Fruit fly (Drosophila melanogaster) whole organism, wandering third instar larva: ENCODE data around the gene CG33514.
A peak's percentile ranks its signal among the peaks of the same experiment; 100 is the strongest.

Source experiments
- Abd-B ChIP-seq: fragments of >200 bp; optimal IDR thresholded peaks from 2 replicates; lab custom pipeline; 2017; ENCODE audit warnings: missing biosample characterization, missing genetic modification characterization
- CrebA ChIP-seq: fragments of 200-800 bp; sonication (Bioruptor generic); optimal IDR thresholded peaks from 2 replicates; lab custom pipeline; 2016; ENCODE audit warnings: missing biosample characterization, mild to moderate bottlenecking, missing genetic modification characterization, borderline replicate concordance
- Dfd ChIP-seq: fragments of >200 bp; optimal IDR thresholded peaks from 2 replicates; lab custom pipeline; 2017; ENCODE audit warnings: missing biosample characterization, missing genetic modification characterization
- Dif ChIP-seq: fragments of 200-275, 200-300 bp; sonication (Bioruptor generic); optimal IDR thresholded peaks from 2 replicates; lab custom pipeline; 2018; ENCODE audit warnings: missing biosample characterization, missing genetic modification characterization; ENCODE audit not compliant: partially characterized antibody
- GATAd ChIP-seq: sonication (Bioruptor generic); optimal IDR thresholded peaks from 2 replicates; lab custom pipeline; 2016; ENCODE audit warnings: missing biosample characterization, missing genetic modification characterization
- HLH106 ChIP-seq: fragments of 200-800 bp; optimal IDR thresholded peaks from 3 replicates; lab custom pipeline; 2019; ENCODE audit warnings: missing biosample characterization, mild to moderate bottlenecking, missing genetic modification characterization, moderate library complexity
- Hnf4 ChIP-seq: fragments of 200-800 bp; sonication (Bioruptor generic); optimal IDR thresholded peaks from 2 replicates; lab custom pipeline; 2016; ENCODE audit warnings: missing biosample characterization, mild to moderate bottlenecking, missing genetic modification characterization
- Hr78 ChIP-seq: fragments of >200 bp; optimal IDR thresholded peaks from 2 replicates; lab custom pipeline; 2017; ENCODE audit warnings: missing biosample characterization, missing genetic modification characterization
- Jra ChIP-seq: sonication (Bioruptor generic); optimal IDR thresholded peaks from 2 replicates; lab custom pipeline; 2016; ENCODE audit warnings: missing biosample characterization, missing genetic modification characterization
- Mio ChIP-seq: sonication (Bioruptor generic); optimal IDR thresholded peaks from 2 replicates; lab custom pipeline; 2016; ENCODE audit warnings: missing biosample characterization, missing genetic modification characterization
- Myc ChIP-seq: fragments of >200 bp; optimal IDR thresholded peaks from 2 replicates; lab custom pipeline; 2017
- OdsH ChIP-seq: fragments of 200-800 bp; sonication (Bioruptor generic); optimal IDR thresholded peaks from 2 replicates; lab custom pipeline; 2016; ENCODE audit warnings: missing biosample characterization, mild to moderate bottlenecking, missing genetic modification characterization
- Rel ChIP-seq, 2 experiments: fragments of 200-800 bp; sonication (Bioruptor generic) in 1 of 2; optimal IDR thresholded peaks; 2 replicates in 1 of 2; 3 replicates in 1 of 2; lab custom pipeline; 2016 to 2019; ENCODE audit warnings: mild to moderate bottlenecking in 2 of 2, missing biosample characterization in 2 of 2, missing genetic modification characterization in 2 of 2, moderate library complexity in 1 of 2
- Sp1 ChIP-seq: fragments of 200-800 bp; sonication (Bioruptor generic); optimal IDR thresholded peaks from 3 replicates; lab custom pipeline; 2019; ENCODE audit warnings: missing biosample characterization, mild to moderate bottlenecking, missing genetic modification characterization, moderate library complexity
- Vsx2 ChIP-seq: fragments of 200-300, 225-300 bp; sonication (Bioruptor generic); optimal IDR thresholded peaks from 2 replicates; lab custom pipeline; 2018; ENCODE audit warnings: missing biosample characterization, missing genetic modification characterization; ENCODE audit not compliant: partially characterized antibody
- br ChIP-seq: fragments of 200-800 bp; sonication (Bioruptor generic); optimal IDR thresholded peaks from 2 replicates; lab custom pipeline; 2016; ENCODE audit warnings: missing biosample characterization, missing genetic modification characterization
- brk ChIP-seq: fragments of 200-800 bp; sonication (Bioruptor generic); optimal IDR thresholded peaks from 2 replicates; lab custom pipeline; 2016; ENCODE audit warnings: missing biosample characterization, mild to moderate bottlenecking, missing genetic modification characterization
- dl ChIP-seq, 2 experiments: fragments of 175-275, 200-275 bp in 1 of 2; fragments of 200-275 bp in 1 of 2; sonication (Bioruptor generic); optimal IDR thresholded peaks; lab custom pipeline; 2018; ENCODE audit warnings: mild to moderate bottlenecking in 2 of 2, missing biosample characterization in 2 of 2, missing genetic modification characterization in 2 of 2, moderate library complexity in 2 of 2; ENCODE audit not compliant: partially characterized antibody in 2 of 2, insufficient read depth in 1 of 2
- dmrt93B ChIP-seq: fragments of 200-800 bp; sonication (Bioruptor generic); optimal IDR thresholded peaks from 2 replicates; lab custom pipeline; 2018; ENCODE audit warnings: missing biosample characterization, mild to moderate bottlenecking, missing genetic modification characterization
- ey ChIP-seq: fragments of 200-800 bp; sonication (Bioruptor generic); optimal IDR thresholded peaks from 2 replicates; lab custom pipeline; 2016; ENCODE audit warnings: missing biosample characterization, missing genetic modification characterization
- foxo ChIP-seq, 2 experiments: fragments of 200-800 bp; sonication (Bioruptor generic); optimal IDR thresholded peaks; 2 replicates in 1 of 2; 3 replicates in 1 of 2; lab custom pipeline; 2016 to 2017; ENCODE audit warnings: missing biosample characterization in 2 of 2, missing genetic modification characterization in 2 of 2
- fru ChIP-seq: fragments of 200-800 bp; sonication (Bioruptor generic); optimal IDR thresholded peaks from 3 replicates; lab custom pipeline; 2016; ENCODE audit warnings: missing biosample characterization, mild to moderate bottlenecking, missing genetic modification characterization
- h ChIP-seq: fragments of 200-800 bp; sonication (Bioruptor generic); optimal IDR thresholded peaks from 3 replicates; lab custom pipeline; 2016; ENCODE audit warnings: missing biosample characterization, mild to moderate bottlenecking, missing genetic modification characterization
- jim ChIP-seq: fragments of 175-275, 200-325 bp; sonication (Bioruptor generic); optimal IDR thresholded peaks from 2 replicates; lab custom pipeline; 2016; ENCODE audit warnings: missing biosample characterization, mild to moderate bottlenecking, missing genetic modification characterization
- pan ChIP-seq: fragments of >200 bp; optimal IDR thresholded peaks from 2 replicates; lab custom pipeline; 2017
- psq ChIP-seq: fragments of 200-800 bp; sonication (Bioruptor generic); optimal IDR thresholded peaks from 3 replicates; lab custom pipeline; 2017; ENCODE audit warnings: missing biosample characterization, mild to moderate bottlenecking, missing genetic modification characterization, moderate library complexity
- rgr ChIP-seq: fragments of 200-800 bp; sonication (Bioruptor generic); optimal IDR thresholded peaks from 3 replicates; lab custom pipeline; 2016; ENCODE audit warnings: missing biosample characterization, mild to moderate bottlenecking, missing genetic modification characterization
- sage ChIP-seq: fragments of 200-800 bp; sonication (Bioruptor generic); optimal IDR thresholded peaks from 2 replicates; lab custom pipeline; 2016; ENCODE audit warnings: missing biosample characterization, mild to moderate bottlenecking, missing genetic modification characterization
- sv ChIP-seq: fragments of 200-800 bp; sonication (Bioruptor generic); optimal IDR thresholded peaks from 3 replicates; lab custom pipeline; 2016; ENCODE audit warnings: missing biosample characterization, missing genetic modification characterization
- tai ChIP-seq: sonication (Bioruptor generic); optimal IDR thresholded peaks from 2 replicates; lab custom pipeline; 2016; ENCODE audit warnings: missing biosample characterization, missing genetic modification characterization
- usp ChIP-seq: fragments of >200 bp; optimal IDR thresholded peaks from 2 replicates; lab custom pipeline; 2017; ENCODE audit warnings: missing biosample characterization, missing genetic modification characterization
- woc ChIP-seq: sonication (Bioruptor generic); optimal IDR thresholded peaks from 2 replicates; lab custom pipeline; 2016; ENCODE audit warnings: missing biosample characterization, mild to moderate bottlenecking, missing genetic modification characterization

The CG33514 gene

DNA sequence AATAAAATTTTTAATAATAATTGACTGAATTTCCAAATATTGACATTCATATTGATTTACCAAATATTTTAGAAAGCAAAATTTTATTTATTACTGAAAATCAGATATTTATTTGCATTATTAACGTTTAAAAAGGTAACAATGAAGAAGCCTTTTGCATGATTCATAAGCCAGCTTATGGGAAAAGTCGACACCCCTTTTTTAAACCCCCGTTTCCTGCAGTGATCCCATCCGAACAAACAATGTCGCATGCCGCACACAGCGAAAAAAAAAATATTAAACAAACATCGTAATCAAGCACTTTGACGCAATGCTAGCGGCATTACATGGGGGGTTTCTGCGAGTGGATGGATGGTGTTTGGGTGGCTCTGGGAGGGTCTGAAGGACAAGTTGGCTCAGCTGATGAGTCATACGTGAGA is 11.6 kb upstream of the CG33514 start:
- TF ChIP-seq Jra (GFP tag; lab: Kevin White, UChicago) (no peak), woc (GFP tag; lab: Kevin White, UChicago) (peak; percentile 7), psq (peak; percentile 31), foxo (GFP tag; optimal IDR thresholded peaks at IDR 0.05; lab: Kevin White, UChicago) (peak in 1 of 2 experiments; percentile 39), Rel (GFP tag; optimal IDR thresholded peaks at IDR 0.05; lab: Kevin White, UChicago) (no peak), Rel (tag; optimal IDR thresholded peaks at IDR 0.05; lab: Kevin White, UChicago) (peak; percentile 13), h (GFP tag; lab: Kevin White, UChicago) (peak; percentile 54), Vsx2 (GFP tag; lab: Kevin White, UChicago) (no peak), HLH106 (peak; percentile 11), Abd-B (GFP tag; lab: Kevin White, UChicago) (no peak), dmrt93B (GFP tag; lab: Kevin White, UChicago) (no peak), usp (GFP tag; lab: Kevin White, UChicago) (no peak), Myc (no peak), jim (GFP tag; lab: Kevin White, UChicago) (no peak), rgr (peak; percentile 35), brk (GFP tag; lab: Kevin White, UChicago) (peak; percentile 14), ey (GFP tag; lab: Kevin White, UChicago) (peak; percentile 4), Sp1 (GFP tag; lab: Kevin White, UChicago) (peak; percentile 13), Hnf4 (GFP tag; lab: Kevin White, UChicago) (no peak), OdsH (GFP tag; lab: Kevin White, UChicago) (peak; percentile 4), br (GFP tag; lab: Kevin White, UChicago) (peak; percentile 14), fru (GFP tag; lab: Kevin White, UChicago) (peak; percentile 44), Dfd (GFP tag; lab: Kevin White, UChicago) (no peak)
- TF ChIP-seq, all 38 proteins: peak for 13

dm6 chr3L:4354898-4355627 is 10.2 kb upstream of the CG33514 start:
- no peak for TF ChIP-seq sage
- peak; percentile 4 for TF ChIP-seq psq
- no peak for TF ChIP-seq pan (lab: Kevin White, UChicago)
- TF ChIP-seq rgr = peak; percentile 7
- no peak for TF ChIP-seq Sp1 (GFP tag; lab: Kevin White, UChicago)
- no peak for TF ChIP-seq Dif (GFP tag; lab: Kevin White, UChicago)
- TF ChIP-seq OdsH (GFP tag; lab: Kevin White, UChicago) = peak; percentile 38
- peak in 1 of 2 experiments; percentile 12 for TF ChIP-seq foxo (GFP tag; optimal IDR thresholded peaks at IDR 0.05; lab: Kevin White, UChicago)
- no peak for TF ChIP-seq GATAd (GFP tag; lab: Kevin White, UChicago)

dm6 chr3L:4356986-4357385 is 8.2 kb upstream of the CG33514 start:
- TF ChIP-seq dl (GFP tag; optimal IDR thresholded peaks at IDR 0.05; lab: Kevin White, UChicago; ENCODE audit: insufficient read depth in 1 of 2, partially characterized antibody in 2 of 2) = no peak
- no peak for TF ChIP-seq Mio (GFP tag; lab: Kevin White, UChicago)
- TF ChIP-seq Sp1 (GFP tag; lab: Kevin White, UChicago) = no peak
- no peak for TF ChIP-seq Hnf4 (GFP tag; lab: Kevin White, UChicago)
- TF ChIP-seq Hr78 (GFP tag; lab: Kevin White, UChicago) = no peak
- TF ChIP-seq GATAd (GFP tag; lab: Kevin White, UChicago) = no peak
- no peak for TF ChIP-seq tai
- no peak for TF ChIP-seq usp (GFP tag; lab: Kevin White, UChicago)
- TF ChIP-seq foxo (GFP tag; optimal IDR thresholded peaks at IDR 0.05; lab: Kevin White, UChicago) = no peak
- TF ChIP-seq ey (GFP tag; lab: Kevin White, UChicago) = no peak
- no peak for TF ChIP-seq CrebA (GFP tag; lab: Kevin White, UChicago)
- no peak for TF ChIP-seq OdsH (GFP tag; lab: Kevin White, UChicago)
- no peak for TF ChIP-seq dmrt93B (GFP tag; lab: Kevin White, UChicago)
- no peak for TF ChIP-seq jim (GFP tag; lab: Kevin White, UChicago)
- no peak for TF ChIP-seq sv
- TF ChIP-seq brk (GFP tag; lab: Kevin White, UChicago) = no peak
- TF ChIP-seq, all 38 proteins: peak for 0
